Worm (Caenorhabditis elegans): ENCODE results near the gene ndab-2.

- TF ChIP-seq cog-1 (tag; optimal IDR thresholded peaks at IDR 0.05), result no peak
- TF ChIP-seq flt-1 (GFP tag; IDR thresholded peaks at IDR 0.05), result no peak
- TF ChIP-seq ztf-29 (GFP tag; IDR thresholded peaks at IDR 0.05), result no peak
- no peak for TF ChIP-seq tab-1 (GFP tag; IDR thresholded peaks at IDR 0.05)
- TF ChIP-seq ref-1 (GFP tag; conservative IDR thresholded peaks at IDR 0.05), result no peak
- no peak for TF ChIP-seq med-1 (GFP tag; optimal IDR thresholded peaks at IDR 0.05; ENCODE audit: insufficient read depth)
- TF ChIP-seq ztf-23 (GFP tag; IDR thresholded peaks at IDR 0.05), result no peak
- TF ChIP-seq T22C8.4 (GFP tag; IDR thresholded peaks at IDR 0.05), result no peak
Measured at ce11 chrIII:7185473-7185872, 4.9 kb downstream of the ndab-2 start, which contains the start of gene F37C12.14.
